Worm (Caenorhabditis elegans): ENCODE measurements around the gene lips-5.

DNA sequence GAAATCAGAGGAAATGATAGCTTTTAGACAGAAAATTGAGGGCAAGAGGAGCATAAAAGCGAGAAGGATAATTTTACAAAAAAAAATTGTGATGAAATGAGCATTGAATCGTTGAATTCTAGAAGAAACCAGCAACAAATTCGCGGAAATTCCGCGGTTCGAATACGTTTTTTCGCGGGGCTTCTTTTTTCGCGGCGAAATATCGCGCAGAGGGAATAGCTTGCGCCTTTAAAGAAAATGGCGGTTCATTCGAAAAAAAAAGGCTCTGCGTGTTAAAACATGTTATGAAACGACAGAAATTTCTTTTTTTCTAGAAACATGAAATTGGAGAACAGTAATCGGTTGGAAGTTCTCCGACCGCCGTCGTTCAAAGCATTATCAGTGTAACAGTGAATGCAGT is 48.9 kb upstream of the lips-5 start:
- TF ChIP-seq W03F9.2 (tag; optimal IDR thresholded peaks at IDR 0.05) (peak; percentile 8), him-1 (tag; optimal IDR thresholded peaks at IDR 0.05) (no peak), dao-5 (tag; optimal IDR thresholded peaks at IDR 0.05) (no peak)

All from whole organism, L4/young adult.